Worm (Caenorhabditis elegans): Measurements from ENCODE around the gene F28F9.3.

Gene F28F9.3

DNA sequence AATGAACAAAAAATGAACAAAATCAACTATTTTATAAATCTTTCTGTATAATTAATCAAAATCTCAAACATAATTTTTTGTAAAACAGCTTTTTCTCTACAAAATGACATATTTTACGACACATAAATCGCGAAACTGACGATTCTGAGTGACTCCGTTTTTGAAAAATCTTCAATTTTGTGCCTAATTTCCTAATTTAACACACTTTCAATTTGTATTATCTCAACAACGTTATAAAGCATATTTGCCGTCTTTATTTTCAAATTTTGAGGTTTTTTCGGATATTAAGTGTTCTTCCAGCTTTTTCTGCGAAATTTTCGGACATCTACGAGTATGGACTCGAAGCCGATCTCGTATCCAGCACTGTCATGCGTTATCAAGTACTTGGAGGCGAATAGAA, 21.5 kb upstream of the F28F9.3 start, which contains the start of gene fbxc-47:
Gene fbxc-47 (plus strand): TSS at position 301 of the 400 bp plus-strand sequence.
- TF ChIP-seq dmd-4 (tag; optimal IDR thresholded peaks at IDR 0.05) (no peak), ZK546.5 (tag; optimal IDR thresholded peaks at IDR 0.05) (no peak), ztf-11 (tag; optimal IDR thresholded peaks at IDR 0.05) (no peak), nhr-23 (tag; optimal IDR thresholded peaks at IDR 0.05) (no peak), C34F6.9 (tag; optimal IDR thresholded peaks at IDR 0.05) (no peak)

DNA sequence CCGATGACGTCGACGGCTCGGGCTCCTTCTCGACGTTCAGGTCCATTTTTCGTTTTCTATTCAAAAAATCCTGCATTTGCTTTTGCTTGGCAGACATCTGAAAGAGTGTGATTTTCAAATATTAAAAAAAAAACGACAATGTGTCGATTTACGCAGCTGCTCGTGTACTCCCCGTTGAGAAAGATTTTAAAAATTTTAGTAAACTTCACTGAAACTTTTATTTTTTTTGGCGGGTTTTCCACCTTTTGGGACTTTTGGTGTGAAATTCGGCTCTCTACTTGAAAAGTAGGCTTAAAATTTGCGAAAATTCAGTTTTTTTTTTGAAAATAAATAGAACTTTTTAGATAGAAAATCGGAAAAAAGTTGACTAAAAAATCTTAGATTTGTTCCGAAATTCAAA, 19.6 kb upstream of the F28F9.3 start, which contains the start of gene M02B7.7:
Gene M02B7.7 (minus strand): TSS at position 101 of the 400 bp plus-strand sequence.
- TF ChIP-seq mdl-1 (tag; optimal IDR thresholded peaks at IDR 0.05) (no peak), nhr-77 (tag; optimal IDR thresholded peaks at IDR 0.05) (no peak), elt-1 (tag; optimal IDR thresholded peaks at IDR 0.05) (no peak), crh-2 (tag; optimal IDR thresholded peaks at IDR 0.05) (no peak), F13H6.1 (tag; optimal IDR thresholded peaks at IDR 0.05) (no peak), lin-11 (tag; optimal IDR thresholded peaks at IDR 0.05) (no peak), aly-2 (tag; optimal IDR thresholded peaks at IDR 0.05) (no peak), ama-1 (optimal IDR thresholded peaks at IDR 0.05) (no peak), nhr-10 (tag; optimal IDR thresholded peaks at IDR 0.05) (no peak)

DNA sequence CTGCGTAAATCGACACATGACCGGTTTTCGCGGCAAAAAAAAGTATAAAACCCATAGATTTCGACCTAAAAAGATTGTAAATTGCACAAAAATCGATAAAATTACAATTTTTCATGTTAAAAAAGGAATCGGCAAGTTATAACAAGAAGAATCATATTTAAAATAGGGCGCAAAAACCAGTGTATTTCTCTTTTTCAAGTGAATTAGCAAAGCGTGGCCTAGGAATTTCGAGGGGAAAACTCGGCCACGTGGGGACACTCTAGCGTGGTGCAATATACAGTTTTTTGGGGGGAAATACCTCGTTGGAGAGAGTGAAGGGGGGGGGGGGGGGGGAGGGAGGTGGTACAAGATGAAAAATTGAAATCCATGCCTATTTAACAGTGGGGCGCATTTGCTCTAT, 19.1 kb upstream of the F28F9.3 start:
- TF ChIP-seq sem-4 (tag; optimal IDR thresholded peaks at IDR 0.05), result no peak
- no peak for TF ChIP-seq nhr-11 (tag; optimal IDR thresholded peaks at IDR 0.05)

DNA sequence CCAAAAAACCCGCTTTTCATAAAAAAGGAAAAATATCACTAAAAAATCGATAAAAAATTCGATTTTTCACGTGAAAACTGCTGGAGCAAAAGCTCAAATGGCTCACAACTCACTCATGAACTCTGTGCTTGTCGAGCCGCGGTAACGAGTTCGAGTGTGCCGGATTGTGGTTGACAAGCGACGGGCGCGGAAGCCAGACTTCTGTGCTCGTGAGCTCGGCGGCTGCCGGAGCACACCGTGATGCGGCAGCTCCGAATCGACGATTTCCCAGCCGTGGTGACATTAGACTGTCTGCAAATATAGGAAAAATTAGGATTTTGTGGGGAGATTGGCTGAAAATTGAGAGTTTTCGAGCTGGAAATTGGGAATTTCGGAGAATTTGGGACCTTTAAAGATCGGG, 13.9 kb upstream of the F28F9.3 start:
- TF ChIP-seq dmd-4 (tag; optimal IDR thresholded peaks at IDR 0.05), result no peak
- TF ChIP-seq nhr-6 (tag; optimal IDR thresholded peaks at IDR 0.05), result no peak
- TF ChIP-seq ceh-82 (tag; optimal IDR thresholded peaks at IDR 0.05), result no peak
- no peak for TF ChIP-seq elt-1 (tag; optimal IDR thresholded peaks at IDR 0.05)
- TF ChIP-seq blmp-1 (tag; optimal IDR thresholded peaks at IDR 0.05; ENCODE audit: insufficient read depth), result no peak
- TF ChIP-seq unc-55 (GFP tag; optimal IDR thresholded peaks at IDR 0.05), result no peak
- no peak for TF ChIP-seq nhr-12 (tag; optimal IDR thresholded peaks at IDR 0.05)
- TF ChIP-seq unc-39 (tag; optimal IDR thresholded peaks at IDR 0.05), result no peak
- no peak for TF ChIP-seq zag-1 (tag; optimal IDR thresholded peaks at IDR 0.05)
- no peak for TF ChIP-seq nhr-10 (tag; optimal IDR thresholded peaks at IDR 0.05)
- TF ChIP-seq nhr-129 (tag; optimal IDR thresholded peaks at IDR 0.05), result no peak
- TF ChIP-seq nhr-11 (tag; optimal IDR thresholded peaks at IDR 0.05), result no peak
- no peak for TF ChIP-seq mdl-1 (tag; optimal IDR thresholded peaks at IDR 0.05)
- TF ChIP-seq Y55F3AM.14 (GFP tag; optimal IDR thresholded peaks at IDR 0.05), result no peak
- no peak for TF ChIP-seq alr-1 (tag; optimal IDR thresholded peaks at IDR 0.05)

DNA sequence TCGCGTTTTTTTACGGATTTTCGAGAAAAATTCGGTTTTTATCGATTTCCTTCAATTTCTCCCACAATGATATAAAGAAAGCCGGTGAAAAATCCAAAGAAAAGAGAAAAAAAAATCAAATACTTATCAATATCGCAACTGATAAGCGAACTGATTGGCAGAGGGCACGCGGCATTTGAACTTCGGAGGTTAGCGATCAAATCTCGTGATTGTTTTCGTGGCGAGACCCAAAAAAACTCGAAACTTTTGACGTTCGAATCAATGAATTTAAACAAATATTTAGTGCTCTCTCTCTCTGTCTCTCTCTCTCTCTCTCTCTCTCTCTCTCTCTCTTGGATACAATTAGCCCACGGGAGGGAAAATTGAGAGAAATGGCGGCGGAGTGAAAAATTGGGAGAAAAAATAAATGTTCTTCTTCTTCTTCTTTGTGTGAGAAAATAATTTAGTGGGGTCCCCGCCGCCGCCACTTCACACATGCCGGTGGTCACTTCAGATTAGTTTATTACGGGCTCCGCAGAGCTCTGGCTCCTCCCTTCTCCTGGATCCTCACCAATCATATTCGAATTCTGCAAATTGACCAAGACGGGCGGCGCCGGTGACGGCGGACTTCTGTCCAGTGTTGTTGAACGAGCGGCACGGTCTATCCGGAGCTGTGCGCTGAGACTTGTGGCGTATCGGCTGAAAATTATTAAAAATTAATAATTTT, 12.0 kb upstream of the F28F9.3 start:
- peak; percentile 21 for TF ChIP-seq fos-1 (tag; optimal IDR thresholded peaks at IDR 0.05)
- peak; percentile 20 for TF ChIP-seq crh-2 (tag; optimal IDR thresholded peaks at IDR 0.05)
- no peak for TF ChIP-seq dmd-4 (tag; optimal IDR thresholded peaks at IDR 0.05)
- no peak for TF ChIP-seq ztf-4 (tag; optimal IDR thresholded peaks at IDR 0.05)
- TF ChIP-seq unc-55 (GFP tag; optimal IDR thresholded peaks at IDR 0.05), result no peak
- TF ChIP-seq sma-9 (GFP tag; optimal IDR thresholded peaks at IDR 0.05), result peak; percentile 59
- TF ChIP-seq sma-9 (tag; optimal IDR thresholded peaks at IDR 0.05), result no peak
- TF ChIP-seq egl-27 (tag; optimal IDR thresholded peaks at IDR 0.05), result no peak
- TF ChIP-seq ztf-11 (tag; optimal IDR thresholded peaks at IDR 0.05), result no peak
- TF ChIP-seq gmeb-1 (tag; optimal IDR thresholded peaks at IDR 0.05), result peak; percentile 27
- TF ChIP-seq lin-39 (tag; optimal IDR thresholded peaks at IDR 0.05), result no peak
- peak; percentile 12 for TF ChIP-seq C34F6.9 (tag; optimal IDR thresholded peaks at IDR 0.05)
- no peak for TF ChIP-seq nhr-10 (tag; optimal IDR thresholded peaks at IDR 0.05)
- no peak for TF ChIP-seq sma-3 (GFP tag; optimal IDR thresholded peaks at IDR 0.05)
- no peak for TF ChIP-seq nhr-25 (tag; optimal IDR thresholded peaks at IDR 0.05)
- TF ChIP-seq nhr-129 (tag; optimal IDR thresholded peaks at IDR 0.05), result no peak
